Worm (Caenorhabditis elegans) whole organism, L2 larva: ENCODE results near the gene mec-9.

Experiments used
- C34F6.9 ChIP-seq: fragments of 150-350 bp; optimal IDR thresholded peaks from 2 replicates; lab custom pipeline; 2014; ENCODE audit warnings: missing biosample characterization, missing genetic modification characterization
- F13H6.1 ChIP-seq: sonication (generic microtip); optimal IDR thresholded peaks from 2 replicates; lab custom pipeline; 2016; ENCODE audit warnings: missing genetic modification characterization, missing compliant biosample characterization
- R02D3.7 ChIP-seq: fragments of 150-350 bp; optimal IDR thresholded peaks from 2 replicates; lab custom pipeline; 2014; ENCODE audit warnings: missing biosample characterization, missing genetic modification characterization
- Y55F3AM.14 ChIP-seq: fragments of 200-800 bp; sonication (Bioruptor generic); optimal IDR thresholded peaks from 2 replicates; lab custom pipeline; 2018; ENCODE audit warnings: mild to moderate bottlenecking, missing genetic modification characterization, missing compliant biosample characterization
- ZK546.5 ChIP-seq: sonication (generic microtip); optimal IDR thresholded peaks from 2 replicates; lab custom pipeline; 2017; ENCODE audit warnings: missing biosample characterization, missing genetic modification characterization
- alr-1 ChIP-seq: fragments of 150-350 bp; optimal IDR thresholded peaks from 2 replicates; lab custom pipeline; 2014; ENCODE audit warnings: missing biosample characterization, missing genetic modification characterization
- ama-1 ChIP-seq: fragments of 150-350 bp; optimal IDR thresholded peaks from 2 replicates; lab custom pipeline; 2018; ENCODE audit warnings: inconsistent platforms
- blmp-1 ChIP-seq: sonication (generic microtip); optimal IDR thresholded peaks from 2 replicates; lab custom pipeline; 2017; ENCODE audit warnings: missing genetic modification characterization, mild to moderate bottlenecking, missing compliant biosample characterization, antibody characterized with exemption, moderate library complexity; ENCODE audit not compliant: insufficient read depth
- ceh-16 ChIP-seq: fragments of 150-350 bp; optimal IDR thresholded peaks from 2 replicates; lab custom pipeline; 2014; ENCODE audit warnings: missing biosample characterization, missing genetic modification characterization
- ceh-82 ChIP-seq: fragments of 150-350 bp; optimal IDR thresholded peaks from 2 replicates; lab custom pipeline; 2014; ENCODE audit warnings: missing biosample characterization, missing genetic modification characterization
- egl-27 ChIP-seq: sonication (generic microtip); optimal IDR thresholded peaks from 3 replicates; lab custom pipeline; 2017; ENCODE audit warnings: missing biosample characterization, missing genetic modification reagents, missing genetic modification characterization
- elt-1 ChIP-seq: fragments of 150-350 bp; optimal IDR thresholded peaks from 2 replicates; lab custom pipeline; 2014; ENCODE audit warnings: missing biosample characterization, missing genetic modification characterization
- elt-3 ChIP-seq: sonication (generic microtip); optimal IDR thresholded peaks from 2 replicates; lab custom pipeline; 2017; ENCODE audit warnings: missing biosample characterization, missing genetic modification characterization
- fos-1 ChIP-seq: fragments of 150-350 bp; optimal IDR thresholded peaks from 2 replicates; lab custom pipeline; 2014; ENCODE audit warnings: missing biosample characterization, missing genetic modification characterization
- gmeb-1 ChIP-seq: fragments of 150-350 bp; optimal IDR thresholded peaks from 2 replicates; lab custom pipeline; 2014; ENCODE audit warnings: missing biosample characterization, missing genetic modification characterization
- lin-11 ChIP-seq: fragments of 150-350 bp; sonication (generic microtip); optimal IDR thresholded peaks from 2 replicates; lab custom pipeline; 2014; ENCODE audit warnings: missing biosample characterization, missing genetic modification characterization, inconsistent platforms, mixed read lengths
- lsy-2 ChIP-seq, 2 experiments: fragments of 150-350 bp in 1 of 2; sonication (generic microtip) in 1 of 2; optimal IDR thresholded peaks; 2 replicates each; lab custom pipeline; 2014 to 2017; ENCODE audit warnings: missing biosample characterization in 2 of 2, missing genetic modification characterization in 2 of 2
- mab-5 ChIP-seq: fragments of 150-350 bp; optimal IDR thresholded peaks from 2 replicates; lab custom pipeline; 2014; ENCODE audit warnings: missing biosample characterization, missing genetic modification characterization
- nhr-10 ChIP-seq: sonication (generic microtip); optimal IDR thresholded peaks from 2 replicates; lab custom pipeline; 2017; ENCODE audit warnings: missing biosample characterization, missing genetic modification characterization
- nhr-12 ChIP-seq: fragments of 150-350 bp; optimal IDR thresholded peaks from 2 replicates; lab custom pipeline; 2014; ENCODE audit warnings: missing biosample characterization, missing genetic modification characterization
- nhr-129 ChIP-seq: fragments of 150-350 bp; optimal IDR thresholded peaks from 2 replicates; lab custom pipeline; 2014; ENCODE audit warnings: missing biosample characterization, missing genetic modification characterization
- nhr-23 ChIP-seq: fragments of 150-350 bp; optimal IDR thresholded peaks from 2 replicates; lab custom pipeline; 2014; ENCODE audit warnings: missing biosample characterization, missing genetic modification reagents, missing genetic modification characterization
- nhr-25 ChIP-seq: fragments of 150-350 bp; sonication (generic microtip); optimal IDR thresholded peaks from 3 replicates; lab custom pipeline; 2014; ENCODE audit warnings: missing biosample characterization, missing genetic modification characterization
- nhr-77 ChIP-seq: fragments of 150-350 bp; optimal IDR thresholded peaks from 2 replicates; lab custom pipeline; 2014; ENCODE audit warnings: missing biosample characterization, missing genetic modification characterization
- peb-1 ChIP-seq: fragments of 150-350 bp; optimal IDR thresholded peaks from 2 replicates; lab custom pipeline; 2014; ENCODE audit warnings: missing biosample characterization, missing genetic modification characterization
- sma-3 ChIP-seq: sonication (generic microtip); optimal IDR thresholded peaks from 2 replicates; lab custom pipeline; 2016; ENCODE audit warnings: missing genetic modification reagents, missing genetic modification characterization, missing compliant biosample characterization
- sma-9 ChIP-seq, 2 experiments: fragments of 150-350 bp in 1 of 2; sonication (generic microtip) in 1 of 2; optimal IDR thresholded peaks; 2 replicates each; lab custom pipeline; 2014 to 2016; ENCODE audit warnings: missing genetic modification characterization in 2 of 2, mild to moderate bottlenecking in 1 of 2, missing biosample characterization in 1 of 2, missing compliant biosample characterization in 1 of 2, missing genetic modification reagents in 1 of 2, moderate library complexity in 1 of 2
- snpc-4 ChIP-seq: fragments of 150-350 bp; optimal IDR thresholded peaks from 2 replicates; lab custom pipeline; 2014; ENCODE audit warnings: missing biosample characterization, missing genetic modification characterization
- unc-39 ChIP-seq: fragments of 150-350 bp; optimal IDR thresholded peaks from 2 replicates; lab custom pipeline; 2014; ENCODE audit warnings: missing biosample characterization, missing genetic modification characterization
- unc-55 ChIP-seq: fragments of 150-350 bp; sonication (generic microtip); optimal IDR thresholded peaks from 3 replicates; lab custom pipeline; 2014; ENCODE audit warnings: missing biosample characterization, missing genetic modification reagents, missing genetic modification characterization
- ztf-1 ChIP-seq: fragments of 200-800 bp; sonication (Bioruptor generic); conservative IDR thresholded peaks from 2 replicates; pipeline ENCODE4 v1.3.6; 2022; ENCODE audit warnings: missing genetic modification characterization, missing compliant biosample characterization
- ztf-11 ChIP-seq: sonication (generic microtip); optimal IDR thresholded peaks from 2 replicates; lab custom pipeline; 2017; ENCODE audit warnings: missing biosample characterization, missing genetic modification characterization

The mec-9 gene

DNA sequence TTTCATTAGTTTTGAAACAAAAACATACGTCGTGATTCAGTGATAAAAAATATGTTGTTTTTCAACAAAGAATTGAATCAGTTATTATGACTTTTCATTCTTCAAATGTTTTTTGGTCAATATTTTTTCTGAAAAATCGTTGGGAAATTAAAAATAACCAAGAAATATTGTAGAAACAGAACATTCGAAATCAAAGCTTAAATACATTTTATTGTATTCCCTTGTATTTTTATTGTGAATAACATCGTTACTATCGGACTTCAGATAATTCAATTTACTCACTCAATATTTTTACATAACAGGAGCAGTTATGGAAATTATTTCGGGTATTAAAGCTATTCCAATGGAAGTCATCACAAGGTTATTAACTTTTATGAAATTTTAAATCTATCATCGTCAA is 1.7 kb upstream of the mec-9 start, which contains the start of gene C50H2.4:
C50H2.4 (plus strand) TSS at position 301 of the 400 bp plus-strand sequence.
- TF ChIP-seq lin-11 (tag; lab: Kevin White, UChicago) (no peak), ceh-82 (tag; lab: Kevin White, UChicago) (no peak), unc-55 (no peak), nhr-12 (tag; lab: Kevin White, UChicago) (no peak), sma-9 (GFP tag; optimal IDR thresholded peaks at IDR 0.05; lab: Kevin White, UChicago) (no peak), sma-9 (tag; optimal IDR thresholded peaks at IDR 0.05; lab: Kevin White, UChicago) (no peak), ztf-1 (GFP tag; lab: Robert Waterston, UW) (no peak), elt-3 (no peak)

DNA sequence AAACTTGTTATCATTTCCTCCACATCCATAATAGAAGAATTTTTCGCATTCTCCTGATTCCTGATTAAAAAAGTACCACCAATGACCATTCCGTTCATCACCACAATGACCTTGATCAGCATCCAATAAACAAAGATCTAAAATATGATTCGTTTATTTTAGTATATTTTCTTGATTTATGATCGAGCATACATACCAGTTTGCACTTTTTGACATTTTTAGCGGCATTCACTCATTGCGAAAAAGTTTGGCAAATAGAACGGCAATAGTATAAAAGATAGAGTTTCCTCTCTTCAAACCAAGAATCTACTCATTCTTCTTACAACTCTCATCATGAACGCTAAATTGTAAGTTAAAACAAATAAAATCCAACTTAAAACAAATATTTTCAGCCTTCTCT is 1.1 kb downstream of the mec-9 start, which contains the start of gene fipr-10:
fipr-10 (plus strand) TSS at position 301 of the 400 bp plus-strand sequence.
- TF ChIP-seq nhr-25 (tag; lab: Kevin White, UChicago) (no peak), nhr-10 (tag; lab: Kevin White, UChicago) (no peak), nhr-129 (no peak), fos-1 (no peak), sma-9 (GFP tag; optimal IDR thresholded peaks at IDR 0.05; lab: Kevin White, UChicago) (no peak), sma-9 (tag; optimal IDR thresholded peaks at IDR 0.05; lab: Kevin White, UChicago) (no peak)

DNA sequence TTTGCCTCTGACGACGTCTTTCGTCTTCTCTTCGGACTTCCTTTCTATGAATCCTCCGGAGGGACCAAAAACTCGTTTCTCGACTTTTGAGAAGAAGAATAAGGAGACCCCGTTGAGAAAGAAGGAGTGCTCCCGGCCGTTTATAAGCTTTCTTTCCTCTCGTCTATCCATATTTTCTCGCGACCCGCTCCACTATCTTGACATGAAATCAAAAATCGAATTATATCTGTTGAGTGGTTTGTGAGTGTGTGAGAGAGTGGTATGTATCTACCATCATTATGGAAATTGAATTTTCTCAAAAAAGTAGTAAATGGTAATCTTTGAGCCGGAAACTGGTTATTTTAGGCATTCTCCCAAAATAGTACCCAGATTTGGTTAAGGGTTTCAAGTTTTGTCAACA is 3.8 kb downstream of the mec-9 start:
- no peak for TF ChIP-seq elt-1 (tag; lab: Kevin White, UChicago)
- TF ChIP-seq fos-1 = no peak
- TF ChIP-seq gmeb-1 (tag; lab: Kevin White, UChicago) = no peak
- no peak for TF ChIP-seq F13H6.1 (tag; lab: Kevin White, UChicago)
- TF ChIP-seq nhr-23 (tag; lab: Kevin White, UChicago) = no peak
- TF ChIP-seq nhr-12 (tag; lab: Kevin White, UChicago) = no peak
- TF ChIP-seq ceh-16 = no peak
- TF ChIP-seq nhr-77 (tag; lab: Kevin White, UChicago) = no peak
- no peak for TF ChIP-seq snpc-4 (tag; lab: Kevin White, UChicago)
- no peak for TF ChIP-seq elt-3
- no peak for TF ChIP-seq nhr-25 (tag; lab: Kevin White, UChicago)
- no peak for TF ChIP-seq lsy-2 (tag; optimal IDR thresholded peaks at IDR 0.05; lab: Kevin White, UChicago)
- TF ChIP-seq ztf-11 (tag; lab: Kevin White, UChicago) = no peak
- TF ChIP-seq blmp-1 = no peak
- TF ChIP-seq R02D3.7 (tag; lab: Kevin White, UChicago) = no peak
- no peak for TF ChIP-seq ceh-82 (tag; lab: Kevin White, UChicago)
- no peak for TF ChIP-seq nhr-129
- TF ChIP-seq sma-3 (GFP tag; lab: Kevin White, UChicago) = no peak
- TF ChIP-seq unc-39 (tag; lab: Kevin White, UChicago) = no peak
- no peak for TF ChIP-seq lin-11 (tag; lab: Kevin White, UChicago)

DNA sequence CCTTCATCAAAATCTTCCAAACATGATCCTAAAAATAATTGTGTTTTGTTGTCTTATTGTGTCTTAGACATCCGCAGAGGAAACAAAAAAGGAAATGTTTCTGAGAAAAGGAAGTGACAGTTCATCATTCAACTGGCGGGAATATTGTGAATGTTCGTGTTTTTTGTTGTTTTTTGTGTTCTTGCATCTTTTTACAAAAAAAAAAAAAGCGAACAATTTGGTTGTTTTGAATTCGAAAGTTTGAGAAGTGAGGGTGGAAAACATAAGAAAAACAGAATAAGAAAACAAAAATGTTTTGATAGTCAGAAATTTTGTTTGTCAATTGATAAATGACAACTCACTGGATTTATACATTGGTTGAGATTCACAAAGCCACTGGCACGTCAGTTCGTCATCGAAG is 5.3 kb downstream of the mec-9 start:
- TF ChIP-seq C34F6.9 (tag; lab: Kevin White, UChicago) (no peak), ZK546.5 (tag; lab: Kevin White, UChicago) (no peak), sma-9 (GFP tag; optimal IDR thresholded peaks at IDR 0.05; lab: Kevin White, UChicago) (no peak), sma-9 (tag; optimal IDR thresholded peaks at IDR 0.05; lab: Kevin White, UChicago) (no peak), elt-1 (tag; lab: Kevin White, UChicago) (no peak), nhr-23 (tag; lab: Kevin White, UChicago) (no peak)

DNA sequence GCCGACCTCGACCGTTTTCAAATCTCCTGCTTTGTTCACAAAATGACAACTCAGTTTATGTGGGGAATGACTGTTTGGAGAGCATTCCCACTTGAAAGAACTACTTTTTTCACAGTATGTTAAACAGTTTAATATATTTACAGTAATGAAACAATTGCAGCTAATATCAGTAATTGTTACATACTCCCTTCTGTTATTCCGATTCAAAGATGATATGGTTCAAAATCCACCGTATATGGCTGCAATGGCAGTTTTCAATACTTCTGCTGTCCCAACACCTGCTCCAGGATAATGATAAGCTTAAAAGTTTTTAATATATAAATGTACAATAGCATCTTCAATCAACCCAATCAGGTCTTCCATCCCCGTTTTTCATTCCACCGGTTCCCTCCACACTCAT is 7.7 kb downstream of the mec-9 start:
- TF ChIP-seq alr-1 = no peak
- no peak for TF ChIP-seq Y55F3AM.14
- TF ChIP-seq sma-3 (GFP tag; lab: Kevin White, UChicago) = no peak
- TF ChIP-seq egl-27 (tag; lab: Kevin White, UChicago) = no peak
- no peak for TF ChIP-seq ama-1
- TF ChIP-seq peb-1 (tag; lab: Kevin White, UChicago) = no peak
- no peak for TF ChIP-seq mab-5 (tag; lab: Kevin White, UChicago)
- TF ChIP-seq blmp-1 = no peak
- TF ChIP-seq fos-1 = no peak
- TF ChIP-seq C34F6.9 (tag; lab: Kevin White, UChicago) = no peak
- no peak for TF ChIP-seq nhr-23 (tag; lab: Kevin White, UChicago)
- no peak for TF ChIP-seq nhr-10 (tag; lab: Kevin White, UChicago)
